Fruit fly (Drosophila melanogaster): Measurements from ENCODE around the gene slo.

Gene slo

DNA sequence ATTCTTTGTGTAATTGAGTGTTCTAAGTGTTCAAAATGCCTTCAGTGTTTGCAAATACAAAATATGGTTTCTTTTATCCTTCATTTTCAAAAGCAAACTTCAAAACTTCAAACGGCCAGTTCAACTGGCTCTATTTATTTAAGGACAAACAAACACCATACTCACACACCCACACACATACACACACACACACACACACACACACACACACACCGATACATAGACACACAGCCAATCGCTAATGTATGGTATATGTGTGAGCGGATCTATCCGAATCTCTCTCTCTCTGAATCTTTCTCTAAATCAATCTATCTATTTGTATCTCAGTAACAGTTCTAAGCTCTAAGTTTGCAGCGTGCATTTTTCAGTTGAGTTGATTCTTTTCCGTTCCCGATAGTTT, 30.6 kb downstream of the slo start:
- TF ChIP-seq Dfd (GFP tag; optimal IDR thresholded peaks at IDR 0.05): peak in 1 of 2 experiments; percentile 56
- TF ChIP-seq CG12219 (GFP tag; optimal IDR thresholded peaks at IDR 0.05): no peak
- TF ChIP-seq CG30403 (GFP tag; optimal IDR thresholded peaks at IDR 0.05): no peak
- TF ChIP-seq CG13123 (GFP tag; optimal IDR thresholded peaks at IDR 0.05): no peak

DNA sequence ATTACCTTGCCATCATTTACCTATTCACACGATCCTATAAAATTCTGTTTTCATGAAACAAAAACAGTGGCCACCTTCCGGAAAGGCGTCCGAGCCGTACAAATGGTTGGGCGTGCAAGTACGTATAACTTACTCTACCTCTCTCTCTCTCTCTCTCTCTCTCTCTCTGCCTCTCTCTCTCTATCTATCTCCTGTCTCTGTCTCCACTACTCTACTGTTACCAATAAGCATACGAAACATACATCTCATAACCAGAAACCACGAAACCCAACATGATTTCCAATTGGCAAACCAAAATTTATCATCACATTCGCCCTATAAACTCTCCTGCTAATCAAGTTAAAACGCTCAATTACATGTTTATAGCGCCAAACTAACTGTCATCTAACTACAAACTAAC, 37.0 kb downstream of the slo start:
- peak; percentile 95 for TF ChIP-seq Elba2 (GFP tag; optimal IDR thresholded peaks at IDR 0.05)
- TF ChIP-seq tgo (GFP tag; IDR thresholded peaks at IDR 0.05): no peak
- TF ChIP-seq Trl (optimal IDR thresholded peaks at IDR 0.05): peak in 1 of 2 experiments; percentile 37
- TF ChIP-seq Trl (GFP tag; optimal IDR thresholded peaks at IDR 0.05): no peak
- no peak for TF ChIP-seq HLH4C (GFP tag; IDR thresholded peaks at IDR 0.05; ENCODE audit: partially characterized antibody)

DNA sequence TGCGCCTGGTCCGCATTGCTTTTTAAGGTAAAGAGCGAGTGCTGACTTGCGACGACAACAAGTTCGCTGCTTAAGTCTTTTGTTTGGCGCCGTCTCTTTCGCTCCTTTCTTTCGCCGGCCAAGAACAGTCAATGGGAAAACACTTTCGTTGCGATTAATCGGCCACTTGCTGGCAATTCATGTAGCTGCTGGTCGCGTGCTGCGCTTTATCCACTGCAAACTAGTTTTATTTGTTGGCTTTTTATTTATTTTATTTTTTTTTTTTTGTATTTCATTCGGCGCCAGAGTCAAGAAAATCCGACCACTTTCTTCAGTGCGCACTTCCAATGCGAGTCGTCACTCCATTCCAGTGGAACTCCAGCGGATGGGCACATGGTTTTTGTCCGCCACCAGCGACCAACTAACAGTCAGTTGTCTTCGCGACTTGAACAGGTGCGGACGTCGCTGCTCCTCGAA, 50.1 kb downstream of the slo start, which contains the start of the genes CG13627 and CG46316:
Gene CG13627 (plus strand): TSS at position 406 of the 456 bp plus-strand sequence.
Gene CG46316 (plus strand): TSS at position 406 of the 456 bp plus-strand sequence.
- no peak for TF ChIP-seq Nf-YC (tag; optimal IDR thresholded peaks at IDR 0.05)
- TF ChIP-seq Ets65A (GFP tag): peak; percentile 63
- peak; percentile 44; the same call in 1 of the 2 replicates for TF ChIP-seq vvl (GFP tag; IDR thresholded peaks at IDR 0.05)
- TF ChIP-seq ERR (GFP tag; optimal IDR thresholded peaks at IDR 0.05): no peak
- TF ChIP-seq CG4328 (GFP tag; optimal IDR thresholded peaks at IDR 0.05): no peak
- peak; percentile 80 for TF ChIP-seq Blimp-1 (GFP tag; optimal IDR thresholded peaks at IDR 0.05)
- TF ChIP-seq vfl (GFP tag; optimal IDR thresholded peaks at IDR 0.05): no peak

DNA sequence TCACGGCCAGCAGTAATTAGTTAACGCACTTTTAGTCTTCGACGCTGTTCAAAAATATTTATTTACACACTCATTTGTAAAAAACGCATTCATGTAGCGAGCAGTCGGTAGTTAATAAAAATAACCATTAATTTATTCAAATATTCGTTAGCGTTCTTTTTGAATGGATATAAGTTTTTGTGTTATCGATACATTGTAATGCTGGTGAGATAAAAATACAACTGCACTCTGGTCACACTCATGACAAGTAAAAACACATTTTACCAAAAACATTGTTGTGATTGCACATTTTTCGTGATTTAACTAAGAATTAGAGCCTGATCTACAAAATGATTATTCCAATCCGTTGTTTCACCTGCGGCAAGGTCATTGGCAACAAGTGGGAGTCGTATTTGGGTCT, 55.0 kb downstream of the slo start, which contains the start of gene Polr2L:
Gene Polr2L (plus strand): TSS at position 223 of the 400 bp plus-strand sequence.
- TF ChIP-seq Antp (GFP tag; optimal IDR thresholded peaks at IDR 0.05) (no peak), E2f2 (GFP tag; IDR thresholded peaks at IDR 0.05) (peak; percentile 74), Meics (GFP tag; optimal IDR thresholded peaks at IDR 0.05) (no peak), MBD-R2 (GFP tag; IDR thresholded peaks at IDR 0.05) (peak; percentile 50; the same call in 1 of the 2 replicates), CG11504 (tag; optimal IDR thresholded peaks at IDR 0.05) (peak; percentile 44), CG3281 (GFP tag; optimal IDR thresholded peaks at IDR 0.05) (peak; percentile 69), stwl (tag; optimal IDR thresholded peaks at IDR 0.05) (peak; percentile 62), MESR4 (GFP tag; optimal IDR thresholded peaks at IDR 0.05) (peak; percentile 48), gfzf (GFP tag; optimal IDR thresholded peaks at IDR 0.05) (peak; percentile 70), slou (GFP tag; optimal IDR thresholded peaks at IDR 0.05) (no peak), CG2116 (GFP tag; optimal IDR thresholded peaks at IDR 0.05) (peak; percentile 50), Atf6 (GFP tag; IDR thresholded peaks at IDR 0.05) (no peak), nau (GFP tag; optimal IDR thresholded peaks at IDR 0.05) (no peak), Dp (GFP tag; optimal IDR thresholded peaks at IDR 0.05) (peak; percentile 70), trem (tag; optimal IDR thresholded peaks at IDR 0.05) (peak; percentile 28), al (GFP tag; IDR thresholded peaks at IDR 0.05) (no peak), CG12744 (GFP tag; optimal IDR thresholded peaks at IDR 0.05) (no peak), Dref (GFP tag; IDR thresholded peaks at IDR 0.05) (peak; percentile 63), Fer1 (GFP tag; optimal IDR thresholded peaks at IDR 0.05) (no peak), gro (GFP tag; optimal IDR thresholded peaks at IDR 0.05) (no peak), wor (GFP tag; IDR thresholded peaks at IDR 0.05) (no peak), sr (GFP tag; IDR thresholded peaks at IDR 0.05) (no peak), CG11398 (GFP tag; optimal IDR thresholded peaks at IDR 0.05) (no peak), CG15269 (tag; optimal IDR thresholded peaks at IDR 0.05) (no peak), ac (GFP tag; optimal IDR thresholded peaks at IDR 0.05) (no peak), mld (GFP tag; IDR thresholded peaks at IDR 0.05; ENCODE audit: partially characterized antibody) (no peak), Scr (GFP tag; IDR thresholded peaks at IDR 0.05; ENCODE audit: partially characterized antibody) (peak; percentile 41; the same call in 1 of the 2 replicates), Xbp1 (GFP tag; optimal IDR thresholded peaks at IDR 0.05) (no peak), croc (GFP tag; conservative IDR thresholded peaks at IDR 0.05) (no peak), Myb (GFP tag; optimal IDR thresholded peaks at IDR 0.05) (peak; percentile 93), CG9797 (GFP tag; optimal IDR thresholded peaks at IDR 0.05) (peak; percentile 53)
